Worm (Caenorhabditis elegans) whole organism, mixed stage, embryonic: ENCODE results near the gene tbx-39.

Experiments
- M03D4.4 ChIP-seq: sonication (generic microtip); optimal IDR thresholded peaks from 2 replicates; lab custom pipeline; 2017; ENCODE audit warnings: mild to moderate bottlenecking, missing genetic modification characterization, missing compliant biosample characterization
- bed-3 ChIP-seq: fragments of 200-800 bp; sonication (Bioruptor generic); optimal IDR thresholded peaks from 3 replicates; lab custom pipeline; 2018; ENCODE audit warnings: mild to moderate bottlenecking, missing genetic modification characterization, moderate library complexity, missing compliant biosample characterization
- blmp-1 ChIP-seq: fragments of 150-350 bp; optimal IDR thresholded peaks from 2 replicates; lab custom pipeline; 2014; ENCODE audit warnings: missing biosample characterization, missing genetic modification characterization
- ceh-39 ChIP-seq: fragments of 150-350 bp; optimal IDR thresholded peaks from 2 replicates; lab custom pipeline; 2014; ENCODE audit warnings: missing biosample characterization, missing genetic modification characterization
- ceh-43 ChIP-seq: fragments of 200-800 bp; sonication (Bioruptor generic); optimal IDR thresholded peaks from 2 replicates; lab custom pipeline; 2018; ENCODE audit warnings: mild to moderate bottlenecking, missing genetic modification characterization, moderate library complexity, missing compliant biosample characterization
- ceh-83 ChIP-seq: fragments of 200-800 bp; sonication (Bioruptor generic); optimal IDR thresholded peaks from 2 replicates; lab custom pipeline; 2018; ENCODE audit warnings: mild to moderate bottlenecking, missing genetic modification characterization, missing compliant biosample characterization
- ces-1 ChIP-seq: fragments of 150-350 bp; optimal IDR thresholded peaks from 2 replicates; lab custom pipeline; 2014; ENCODE audit warnings: missing biosample characterization, missing genetic modification reagents, missing genetic modification characterization
- cnd-1 ChIP-seq: fragments of 200-800 bp; sonication (Bioruptor generic); optimal IDR thresholded peaks from 2 replicates; lab custom pipeline; 2018; ENCODE audit warnings: mild to moderate bottlenecking, missing genetic modification characterization, missing compliant biosample characterization
- drap-1 ChIP-seq: fragments of 200-800 bp; sonication (Bioruptor generic); optimal IDR thresholded peaks from 3 replicates; lab custom pipeline; 2018; ENCODE audit warnings: mild to moderate bottlenecking, missing genetic modification characterization, missing compliant biosample characterization
- elt-1 ChIP-seq: sonication (generic microtip); optimal IDR thresholded peaks from 2 replicates; lab custom pipeline; 2017; ENCODE audit warnings: missing genetic modification characterization, mild to moderate bottlenecking, missing compliant biosample characterization, antibody characterized with exemption, moderate library complexity, borderline replicate concordance; ENCODE audit not compliant: insufficient read depth
- elt-3 ChIP-seq: fragments of 150-350 bp; optimal IDR thresholded peaks from 2 replicates; lab custom pipeline; 2014; ENCODE audit warnings: missing biosample characterization, missing genetic modification characterization
- flh-1 ChIP-seq: fragments of 200-800 bp; sonication (Bioruptor generic); optimal IDR thresholded peaks from 2 replicates; lab custom pipeline; 2018; ENCODE audit warnings: mild to moderate bottlenecking, missing genetic modification characterization, moderate library complexity, missing compliant biosample characterization
- ham-2 ChIP-seq: fragments of 200-800 bp; sonication (Bioruptor generic); optimal IDR thresholded peaks from 2 replicates; lab custom pipeline; 2018; ENCODE audit warnings: mild to moderate bottlenecking, missing genetic modification characterization, missing compliant biosample characterization
- hlh-1 ChIP-seq: fragments of 150-350 bp; optimal IDR thresholded peaks from 2 replicates; lab custom pipeline; 2014; ENCODE audit warnings: missing biosample characterization, missing genetic modification reagents, missing genetic modification characterization
- lin-13 ChIP-seq: fragments of 150-350 bp; optimal IDR thresholded peaks from 2 replicates; lab custom pipeline; 2014; ENCODE audit warnings: missing biosample characterization, missing genetic modification characterization
- lin-32 ChIP-seq: fragments of 200-800 bp; sonication (Bioruptor generic); optimal IDR thresholded peaks from 2 replicates; lab custom pipeline; 2018; ENCODE audit warnings: mild to moderate bottlenecking, missing genetic modification characterization, missing compliant biosample characterization
- lsy-2 ChIP-seq: fragments of 150-350 bp; optimal IDR thresholded peaks from 2 replicates; lab custom pipeline; 2014; ENCODE audit warnings: missing biosample characterization, missing genetic modification characterization
- mab-5 ChIP-seq: fragments of 150-350 bp; optimal IDR thresholded peaks from 2 replicates; lab custom pipeline; 2014; ENCODE audit warnings: missing biosample characterization, missing genetic modification characterization
- mls-2 ChIP-seq: sonication (generic microtip); optimal IDR thresholded peaks from 2 replicates; lab custom pipeline; 2016; ENCODE audit warnings: mild to moderate bottlenecking, missing genetic modification characterization, moderate library complexity, missing compliant biosample characterization
- nhr-12 ChIP-seq: fragments of 150-350 bp; optimal IDR thresholded peaks from 2 replicates; lab custom pipeline; 2014; ENCODE audit warnings: missing biosample characterization, missing genetic modification characterization
- nhr-2 ChIP-seq: fragments of 150-350 bp; optimal IDR thresholded peaks from 2 replicates; lab custom pipeline; 2014; ENCODE audit warnings: missing biosample characterization, missing genetic modification characterization
- nhr-237 ChIP-seq: fragments of 150-350 bp; optimal IDR thresholded peaks from 2 replicates; lab custom pipeline; 2014; ENCODE audit warnings: missing biosample characterization, missing genetic modification characterization
- nhr-28 ChIP-seq: fragments of 150-350 bp; optimal IDR thresholded peaks from 2 replicates; lab custom pipeline; 2014; ENCODE audit warnings: missing biosample characterization, missing genetic modification characterization
- nhr-76 ChIP-seq: sonication (generic microtip); optimal IDR thresholded peaks from 2 replicates; lab custom pipeline; 2017; ENCODE audit warnings: missing biosample characterization, missing genetic modification characterization
- pha-4 ChIP-seq: fragments of 150-350 bp; optimal IDR thresholded peaks from 2 replicates; lab custom pipeline; 2018; ENCODE audit warnings: missing biosample characterization, missing genetic modification reagents, missing genetic modification characterization
- sem-2 ChIP-seq: fragments of 200-800 bp; sonication (Bioruptor generic); optimal IDR thresholded peaks from 2 replicates; lab custom pipeline; 2018; ENCODE audit warnings: mild to moderate bottlenecking, missing genetic modification characterization, missing compliant biosample characterization
- snpc-4 ChIP-seq: fragments of 150-350 bp; optimal IDR thresholded peaks from 2 replicates; lab custom pipeline; 2014; ENCODE audit warnings: missing biosample characterization, missing genetic modification characterization
- sptf-1 ChIP-seq: sonication (generic microtip); optimal IDR thresholded peaks from 2 replicates; lab custom pipeline; 2017; ENCODE audit warnings: mild to moderate bottlenecking, missing genetic modification characterization, moderate library complexity, missing compliant biosample characterization
- tbx-8 ChIP-seq: fragments of 200-800 bp; sonication (Bioruptor generic); optimal IDR thresholded peaks from 2 replicates; lab custom pipeline; 2018; ENCODE audit warnings: mild to moderate bottlenecking, missing genetic modification characterization, moderate library complexity, missing compliant biosample characterization
- unc-120 ChIP-seq: sonication (generic microtip); optimal IDR thresholded peaks from 2 replicates; lab custom pipeline; 2017; ENCODE audit warnings: missing genetic modification characterization, missing compliant biosample characterization; ENCODE audit not compliant: poor library complexity, severe bottlenecking
- unc-39 ChIP-seq: fragments of 150-350 bp; optimal IDR thresholded peaks from 2 replicates; lab custom pipeline; 2014; ENCODE audit warnings: missing biosample characterization, missing genetic modification characterization
- unc-62 ChIP-seq: fragments of 150-350 bp; optimal IDR thresholded peaks from 2 replicates; lab custom pipeline; 2014; ENCODE audit warnings: missing biosample characterization, missing genetic modification reagents, missing genetic modification characterization
- zip-8 ChIP-seq: fragments of 150-350 bp; optimal IDR thresholded peaks from 2 replicates; lab custom pipeline; 2014; ENCODE audit warnings: missing biosample characterization, missing genetic modification characterization
- ztf-11 ChIP-seq: fragments of 150-350 bp; optimal IDR thresholded peaks from 2 replicates; lab custom pipeline; 2014; ENCODE audit warnings: missing biosample characterization, missing genetic modification characterization

tbx-39 gene

DNA sequence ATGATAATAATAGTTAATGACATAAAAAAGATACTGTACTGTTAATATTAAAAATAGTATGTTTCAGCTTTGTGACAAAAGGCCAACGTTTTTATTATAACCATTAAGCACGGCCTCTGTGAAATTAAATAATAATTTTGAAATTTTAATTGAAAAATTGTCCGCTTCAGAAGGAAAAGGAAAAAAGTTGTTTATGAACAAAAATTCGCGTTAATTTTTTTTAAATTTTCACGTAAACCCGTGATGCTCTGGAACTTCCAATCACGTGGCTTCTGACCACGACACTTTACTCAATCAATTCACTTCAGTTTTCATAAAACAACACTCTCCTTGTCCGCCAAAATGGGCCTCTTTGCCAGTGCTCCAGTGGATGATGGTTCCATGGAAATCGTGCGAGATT, 2.4 kb upstream of the tbx-39 start, which contains the start of gene Y73F8A.15:
Gene Y73F8A.15, plus strand, starts transcription at position 301 of the 400 bp plus-strand sequence.
- TF ChIP-seq sptf-1 = no peak
- TF ChIP-seq elt-3 (tag; lab: Kevin White, UChicago) = no peak
- TF ChIP-seq bed-3 (GFP tag; lab: Kevin White, UChicago) = no peak
- TF ChIP-seq snpc-4 (tag; lab: Kevin White, UChicago) = no peak
- no peak for TF ChIP-seq lin-32
- TF ChIP-seq nhr-28 (tag; lab: Kevin White, UChicago) = no peak
- no peak for TF ChIP-seq elt-1 (tag; lab: Kevin White, UChicago)
- TF ChIP-seq tbx-8 (GFP tag; lab: Kevin White, UChicago) = no peak
- no peak for TF ChIP-seq nhr-12 (tag; lab: Kevin White, UChicago)
- TF ChIP-seq unc-120 (tag; lab: Kevin White, UChicago) = no peak
- no peak for TF ChIP-seq M03D4.4 (tag; lab: Kevin White, UChicago)
- TF ChIP-seq lsy-2 (tag; lab: Kevin White, UChicago) = no peak

DNA sequence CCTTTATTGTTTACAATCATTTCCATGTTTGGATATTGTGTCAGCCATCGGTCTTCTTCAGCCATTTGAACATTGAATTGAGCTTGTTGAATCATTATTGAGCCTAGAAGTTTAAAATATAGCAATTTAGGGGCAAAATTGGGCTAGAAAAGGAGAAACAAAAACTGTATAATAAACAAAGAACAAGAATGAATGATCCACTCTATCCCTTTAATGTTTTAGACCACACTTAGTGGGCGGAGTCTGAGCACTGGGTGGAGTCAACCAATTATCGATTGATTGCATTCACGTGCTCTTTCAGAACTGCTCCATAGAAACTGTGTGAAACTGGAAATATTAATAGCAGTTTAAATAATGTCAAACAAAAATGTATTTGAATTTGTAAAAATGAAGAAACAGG, 4.4 kb downstream of the tbx-39 start, which contains the start of gene tbx-40:
Gene tbx-40, minus strand, starts transcription at position 101 of the 400 bp plus-strand sequence.
- no peak for TF ChIP-seq lsy-2 (tag; lab: Kevin White, UChicago)
- no peak for TF ChIP-seq ham-2
- TF ChIP-seq mab-5 = no peak
- TF ChIP-seq bed-3 (GFP tag; lab: Kevin White, UChicago) = no peak
- no peak for TF ChIP-seq nhr-28 (tag; lab: Kevin White, UChicago)
- TF ChIP-seq ztf-11 (tag; lab: Kevin White, UChicago) = no peak
- TF ChIP-seq nhr-2 = no peak
- no peak for TF ChIP-seq unc-120 (tag; lab: Kevin White, UChicago)
- no peak for TF ChIP-seq unc-39
- no peak for TF ChIP-seq drap-1
- TF ChIP-seq nhr-237 = no peak
- no peak for TF ChIP-seq unc-62 (GFP tag; lab: Kevin White, UChicago)
- TF ChIP-seq, all 35 proteins: peak for 0

DNA sequence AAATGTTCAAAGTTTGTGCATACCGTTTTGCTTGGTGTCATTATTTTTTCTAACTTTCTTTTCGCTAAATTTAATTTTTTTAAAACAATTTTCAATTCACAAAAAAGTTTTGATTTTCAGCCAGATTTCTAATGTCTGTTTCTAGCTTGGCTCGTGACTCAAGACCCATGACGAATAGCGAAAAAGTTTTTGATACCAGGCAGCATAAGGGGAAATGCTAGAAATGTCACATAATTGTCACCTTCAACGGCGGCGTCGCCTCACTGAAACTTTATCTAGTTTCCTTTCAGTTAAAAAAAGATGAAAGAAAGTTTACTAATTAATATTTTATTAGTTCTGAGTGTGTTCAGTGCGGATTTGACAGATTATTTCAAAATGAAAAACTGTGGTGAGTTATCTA, 13.1 kb downstream of the tbx-39 start, which contains the start of gene irld-59:
Gene irld-59, plus strand, starts transcription at position 301 of the 400 bp plus-strand sequence.
- TF ChIP-seq ces-1 (GFP tag; lab: Kevin White, UChicago) (no peak), mab-5 (no peak), sem-2 (GFP tag; lab: Kevin White, UChicago) (no peak), unc-120 (tag; lab: Kevin White, UChicago) (no peak), tbx-8 (GFP tag; lab: Kevin White, UChicago) (no peak), lin-32 (no peak), sptf-1 (no peak), ceh-83 (GFP tag; lab: Kevin White, UChicago) (no peak), bed-3 (GFP tag; lab: Kevin White, UChicago) (no peak), ham-2 (no peak), nhr-28 (tag; lab: Kevin White, UChicago) (no peak), ceh-43 (no peak), elt-3 (tag; lab: Kevin White, UChicago) (no peak), hlh-1 (tag; lab: Kevin White, UChicago) (no peak), cnd-1 (tag; lab: Kevin White, UChicago) (no peak), nhr-76 (tag; lab: Kevin White, UChicago) (no peak), ceh-39 (tag; lab: Kevin White, UChicago) (no peak), blmp-1 (tag; lab: Kevin White, UChicago) (no peak), drap-1 (no peak)

DNA sequence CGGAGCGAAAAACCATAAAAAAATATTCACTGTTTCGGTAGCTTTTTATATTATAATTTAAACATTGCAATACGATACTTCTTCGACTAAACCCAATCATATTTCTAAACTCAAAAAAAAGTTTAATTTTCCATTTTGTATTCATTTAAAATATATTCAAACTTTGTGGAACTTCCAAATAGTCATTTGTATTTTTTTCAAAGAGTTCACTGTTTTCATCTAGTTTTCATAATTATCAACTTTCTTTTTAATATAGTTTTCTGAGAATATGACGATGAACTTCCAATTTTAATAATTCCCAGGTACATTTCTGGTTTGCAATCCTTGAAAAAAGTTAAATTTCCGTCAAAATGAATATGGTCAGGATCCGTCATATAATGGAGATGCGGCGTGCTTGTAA, 37.6 kb downstream of the tbx-39 start, which contains the start of gene cpna-4:
Gene cpna-4, plus strand, starts transcription at position 301 of the 400 bp plus-strand sequence.
- no peak for TF ChIP-seq blmp-1 (tag; lab: Kevin White, UChicago)
- no peak for TF ChIP-seq elt-3 (tag; lab: Kevin White, UChicago)
- no peak for TF ChIP-seq pha-4 (tag; lab: Kevin White, UChicago)
- no peak for TF ChIP-seq hlh-1 (tag; lab: Kevin White, UChicago)
- TF ChIP-seq unc-120 (tag; lab: Kevin White, UChicago) = no peak
- TF ChIP-seq lin-32 = no peak

DNA sequence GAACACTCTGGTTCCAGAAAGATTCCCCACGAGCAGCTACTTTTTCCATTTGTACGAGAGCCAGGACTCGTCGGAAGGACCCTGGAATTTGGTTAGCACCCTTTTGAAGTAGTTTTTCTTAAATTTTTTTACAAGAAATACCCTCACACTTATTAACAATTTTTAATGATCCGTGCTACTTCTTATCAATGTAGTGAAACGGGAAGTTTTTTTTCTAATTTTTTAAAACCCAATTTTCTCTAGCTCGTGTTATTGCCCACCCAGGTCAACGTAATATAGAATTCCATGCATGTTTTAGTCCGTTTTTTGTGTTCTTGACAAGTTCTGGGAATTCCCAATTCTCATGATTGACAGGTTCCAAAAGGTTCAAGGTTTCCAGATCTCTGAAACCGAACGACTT, 38.2 kb downstream of the tbx-39 start:
- no peak for TF ChIP-seq M03D4.4 (tag; lab: Kevin White, UChicago)
- TF ChIP-seq unc-62 (GFP tag; lab: Kevin White, UChicago) = no peak
- TF ChIP-seq pha-4 (tag; lab: Kevin White, UChicago) = no peak
- no peak for TF ChIP-seq sptf-1
- no peak for TF ChIP-seq lsy-2 (tag; lab: Kevin White, UChicago)
- no peak for TF ChIP-seq sem-2 (GFP tag; lab: Kevin White, UChicago)
- no peak for TF ChIP-seq drap-1
- TF ChIP-seq lin-13 (tag; lab: Kevin White, UChicago) = no peak
- TF ChIP-seq elt-1 (tag; lab: Kevin White, UChicago) = no peak
- TF ChIP-seq flh-1 (GFP tag; lab: Kevin White, UChicago) = no peak
- TF ChIP-seq lin-32 = no peak
- TF ChIP-seq mls-2 = no peak
- TF ChIP-seq blmp-1 (tag; lab: Kevin White, UChicago) = no peak
- TF ChIP-seq nhr-237 = no peak
- no peak for TF ChIP-seq zip-8 (tag; lab: Kevin White, UChicago)
- no peak for TF ChIP-seq unc-39
- no peak for TF ChIP-seq nhr-76 (tag; lab: Kevin White, UChicago)
- no peak for TF ChIP-seq nhr-12 (tag; lab: Kevin White, UChicago)
- no peak for TF ChIP-seq snpc-4 (tag; lab: Kevin White, UChicago)
- TF ChIP-seq cnd-1 (tag; lab: Kevin White, UChicago) = no peak
